Worm (Caenorhabditis elegans): ENCODE results near the gene rbx-1.

- TF ChIP-seq nhr-179 (tag; optimal IDR thresholded peaks at IDR 0.05) (no peak), aptf-2 (GFP tag; conservative IDR thresholded peaks at IDR 0.05) (no peak), repo-1 (tag; optimal IDR thresholded peaks at IDR 0.05) (no peak), unc-62 (GFP tag; optimal IDR thresholded peaks at IDR 0.05) (no peak), lir-1 (GFP tag; conservative IDR thresholded peaks at IDR 0.05) (no peak), B0019.2 (GFP tag; conservative IDR thresholded peaks at IDR 0.05) (no peak), efl-1 (GFP tag; optimal IDR thresholded peaks at IDR 0.05) (no peak), rcor-1 (GFP tag; IDR thresholded peaks at IDR 0.05) (no peak), F10E7.11 (tag; optimal IDR thresholded peaks at IDR 0.05) (no peak), him-1 (tag; optimal IDR thresholded peaks at IDR 0.05) (no peak)
Observed at ce11 chrV:9699216-9699615, 8.9 kb upstream of the rbx-1 start.

All from whole organism, young adult.